Worm (Caenorhabditis elegans) whole organism, L1 larva: ENCODE measurements around the gene hda-4.

ENCODE experiments used
- C16A3.4 ChIP-seq: fragments of 150-350 bp; optimal IDR thresholded peaks from 2 replicates; lab custom pipeline; 2014; ENCODE audit warnings: missing biosample characterization, missing genetic modification characterization
- ama-1 ChIP-seq: fragments of 150-350 bp; optimal IDR thresholded peaks from 2 replicates; lab custom pipeline; 2014
- blmp-1 ChIP-seq: fragments of 150-350 bp; optimal IDR thresholded peaks from 2 replicates; lab custom pipeline; 2014; ENCODE audit warnings: missing biosample characterization, missing genetic modification characterization
- ceh-63 ChIP-seq: fragments of 200-800 bp; sonication (Bioruptor generic); optimal IDR thresholded peaks from 2 replicates; lab custom pipeline; 2018; ENCODE audit warnings: mild to moderate bottlenecking, missing genetic modification characterization, missing compliant biosample characterization
- ceh-82 ChIP-seq, 3 experiments: fragments of 150-350 bp in 1 of 3; sonication (generic microtip) in 2 of 3; optimal IDR thresholded peaks; 2 replicates each; lab custom pipeline; 2014 to 2017; ENCODE audit warnings: missing biosample characterization in 3 of 3, missing genetic modification characterization in 3 of 3
- ceh-90 ChIP-seq: sonication (generic microtip); optimal IDR thresholded peaks from 2 replicates; lab custom pipeline; 2016; ENCODE audit warnings: missing genetic modification characterization, missing compliant biosample characterization
- ces-1 ChIP-seq: fragments of 150-350 bp; optimal IDR thresholded peaks from 2 replicates; lab custom pipeline; 2014; ENCODE audit warnings: missing biosample characterization, missing genetic modification reagents, missing genetic modification characterization
- efl-1 ChIP-seq, 4 experiments: fragments of 150-350 bp; optimal IDR thresholded peaks in 3 of 4; peaks in 1 of 4; 1 replicate in 1 of 4; 2 replicates in 3 of 4; lab custom pipeline; 2014; ENCODE audit warnings: missing biosample characterization in 2 of 4, missing genetic modification characterization in 2 of 4, missing genetic modification reagents in 2 of 4
- elt-3 ChIP-seq, 6 experiments: fragments of 150-350 bp in 1 of 6; sonication (generic microtip); optimal IDR thresholded peaks; 2 replicates each; lab custom pipeline; 2017 to 2018; ENCODE audit warnings: missing biosample characterization in 6 of 6, missing genetic modification characterization in 6 of 6, inconsistent platforms in 1 of 6
- fkh-8 ChIP-seq: sonication (generic microtip); optimal IDR thresholded peaks from 2 replicates; lab custom pipeline; 2016; ENCODE audit warnings: mild to moderate bottlenecking, missing genetic modification characterization, missing compliant biosample characterization
- grh-1 ChIP-seq: fragments of 200-800 bp; sonication (Bioruptor generic); IDR thresholded peaks from 2 replicates; pipeline ENCODE4 v1.3.6; 2022; ENCODE audit warnings: missing genetic modification reagents, missing genetic modification characterization, missing compliant biosample characterization
- hlh-17 ChIP-seq: fragments of 200-800 bp; sonication (Bioruptor generic); optimal IDR thresholded peaks from 2 replicates; lab custom pipeline; 2018; ENCODE audit warnings: missing genetic modification characterization, mild to moderate bottlenecking, missing compliant biosample characterization, moderate library complexity, borderline replicate concordance
- hlh-4 ChIP-seq: sonication (generic microtip); optimal IDR thresholded peaks from 2 replicates; lab custom pipeline; 2016; ENCODE audit warnings: mild to moderate bottlenecking, missing genetic modification characterization, missing compliant biosample characterization
- lin-14 ChIP-seq: fragments of 200-800 bp; sonication (Bioruptor generic); optimal IDR thresholded peaks from 2 replicates; lab custom pipeline; 2018; ENCODE audit warnings: mild to moderate bottlenecking, missing genetic modification characterization, moderate library complexity, missing compliant biosample characterization
- lin-35 ChIP-seq, 2 experiments: fragments of 150-350 bp; optimal IDR thresholded peaks; 2 replicates each; lab custom pipeline; 2014; ENCODE audit warnings: missing biosample characterization in 2 of 2, missing genetic modification characterization in 2 of 2, missing genetic modification reagents in 2 of 2
- lsy-2 ChIP-seq, 2 experiments: fragments of 150-350 bp; optimal IDR thresholded peaks; 2 replicates each; lab custom pipeline; 2014; ENCODE audit warnings: missing biosample characterization in 2 of 2, missing genetic modification characterization in 2 of 2
- mab-9 ChIP-seq: fragments of 200-800 bp; sonication (Bioruptor generic); IDR thresholded peaks from 2 replicates; pipeline ENCODE4 v1.3.6; 2022; ENCODE audit warnings: missing genetic modification reagents, missing genetic modification characterization, missing compliant biosample characterization
- mdl-1 ChIP-seq, 2 experiments: fragments of 150-350 bp; optimal IDR thresholded peaks; 2 replicates each; lab custom pipeline; 2014 to 2017; ENCODE audit warnings: missing biosample characterization in 2 of 2, missing genetic modification characterization in 2 of 2, inconsistent platforms in 1 of 2
- mep-1 ChIP-seq: fragments of 150-350 bp; optimal IDR thresholded peaks from 2 replicates; lab custom pipeline; 2014; ENCODE audit warnings: missing biosample characterization, missing genetic modification characterization
- nhr-19 ChIP-seq: fragments of 200-800 bp; sonication (Bioruptor generic); conservative IDR thresholded peaks from 2 replicates; pipeline ENCODE4 v1.3.6; 2022; ENCODE audit warnings: missing genetic modification characterization, missing compliant biosample characterization
- nhr-20 ChIP-seq: sonication (generic microtip); optimal IDR thresholded peaks from 2 replicates; lab custom pipeline; 2016; ENCODE audit warnings: mild to moderate bottlenecking, missing genetic modification characterization, missing compliant biosample characterization
- nhr-28 ChIP-seq: fragments of 150-350 bp; optimal IDR thresholded peaks from 2 replicates; lab custom pipeline; 2014; ENCODE audit warnings: missing biosample characterization, missing genetic modification characterization
- nhr-47 ChIP-seq: sonication (generic microtip); optimal IDR thresholded peaks from 2 replicates; lab custom pipeline; 2016; ENCODE audit warnings: mild to moderate bottlenecking, missing genetic modification characterization, moderate library complexity, missing compliant biosample characterization
- nhr-71 ChIP-seq: sonication (generic microtip); optimal IDR thresholded peaks from 2 replicates; lab custom pipeline; 2016; ENCODE audit warnings: mild to moderate bottlenecking, missing genetic modification characterization, moderate library complexity, missing compliant biosample characterization
- nhr-77 ChIP-seq: fragments of 150-350 bp; optimal IDR thresholded peaks from 2 replicates; lab custom pipeline; 2014; ENCODE audit warnings: missing biosample characterization, missing genetic modification characterization
- rnt-1 ChIP-seq: sonication (generic microtip); optimal IDR thresholded peaks from 2 replicates; lab custom pipeline; 2016; ENCODE audit warnings: mild to moderate bottlenecking, missing genetic modification characterization, moderate library complexity, missing compliant biosample characterization
- skn-1 ChIP-seq: fragments of 150-350 bp; optimal IDR thresholded peaks from 2 replicates; lab custom pipeline; 2014; ENCODE audit warnings: missing biosample characterization, missing genetic modification characterization
- snu-23 ChIP-seq: sonication (generic microtip); optimal IDR thresholded peaks from 2 replicates; lab custom pipeline; 2016; ENCODE audit warnings: missing genetic modification characterization, missing compliant biosample characterization
- swsn-7 ChIP-seq: sonication (generic microtip); optimal IDR thresholded peaks from 2 replicates; lab custom pipeline; 2016; ENCODE audit warnings: missing genetic modification characterization, missing compliant biosample characterization
- tbx-2 ChIP-seq: sonication (generic microtip); optimal IDR thresholded peaks from 2 replicates; lab custom pipeline; 2016; ENCODE audit warnings: missing genetic modification characterization, missing compliant biosample characterization
- tlp-1 ChIP-seq: fragments of 150-350 bp; optimal IDR thresholded peaks from 2 replicates; lab custom pipeline; 2014; ENCODE audit warnings: missing biosample characterization, missing genetic modification characterization
- unc-130 ChIP-seq: fragments of 150-350 bp; optimal IDR thresholded peaks from 2 replicates; lab custom pipeline; 2017; ENCODE audit warnings: missing biosample characterization, missing genetic modification characterization, inconsistent platforms
- unc-30 ChIP-seq: sonication (generic microtip); optimal IDR thresholded peaks from 2 replicates; lab custom pipeline; 2017; ENCODE audit warnings: missing biosample characterization, missing genetic modification characterization
- unc-86 ChIP-seq: sonication (generic microtip); optimal IDR thresholded peaks from 2 replicates; lab custom pipeline; 2016; ENCODE audit warnings: missing genetic modification characterization, missing compliant biosample characterization

hda-4 gene

DNA sequence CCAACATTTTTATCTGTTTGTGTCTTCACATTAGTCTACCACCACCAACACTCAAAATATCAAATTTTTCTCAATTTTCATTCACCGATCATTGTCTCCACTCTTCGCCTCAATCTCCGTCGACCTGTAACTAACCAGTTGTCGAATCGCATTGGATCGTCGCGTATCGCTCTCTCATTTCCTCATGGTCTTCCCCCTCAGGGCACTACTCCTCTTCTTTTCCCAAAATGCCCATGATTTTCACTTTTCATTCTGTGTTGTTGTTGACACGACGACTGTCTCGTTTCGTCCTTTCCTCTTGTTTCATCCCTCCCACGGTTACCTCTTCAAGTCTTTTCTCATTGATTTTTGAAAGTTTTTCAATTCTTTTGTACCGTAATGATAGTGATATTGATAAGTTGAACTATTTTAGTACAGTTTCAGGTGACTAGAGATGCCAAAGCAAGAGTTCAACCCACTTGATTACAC is 56.7 kb downstream of the hda-4 start, which contains the start of gene T01C8.2 (continued):
- TF ChIP-seq tbx-2 (tag; lab: Kevin White, UChicago) (peak; percentile 18), lin-35 (GFP tag; optimal IDR thresholded peaks at IDR 0.05; lab: Kevin White, UChicago) (peak in 1 of 2 experiments; percentile 55), ceh-90 (tag; lab: Kevin White, UChicago) (no peak), mep-1 (peak; percentile 68), mab-9 (GFP tag; lab: Robert Waterston, UW) (no peak), nhr-71 (peak; percentile 58), ceh-82 (tag; optimal IDR thresholded peaks at IDR 0.05; lab: Kevin White, UChicago) (peak in 1 of 3 experiments; percentile 10), unc-86 (no peak), nhr-77 (tag; lab: Kevin White, UChicago) (no peak), tlp-1 (tag; lab: Kevin White, UChicago) (no peak), swsn-7 (tag; lab: Kevin White, UChicago) (peak; percentile 5), rnt-1 (tag; lab: Kevin White, UChicago) (no peak)

DNA sequence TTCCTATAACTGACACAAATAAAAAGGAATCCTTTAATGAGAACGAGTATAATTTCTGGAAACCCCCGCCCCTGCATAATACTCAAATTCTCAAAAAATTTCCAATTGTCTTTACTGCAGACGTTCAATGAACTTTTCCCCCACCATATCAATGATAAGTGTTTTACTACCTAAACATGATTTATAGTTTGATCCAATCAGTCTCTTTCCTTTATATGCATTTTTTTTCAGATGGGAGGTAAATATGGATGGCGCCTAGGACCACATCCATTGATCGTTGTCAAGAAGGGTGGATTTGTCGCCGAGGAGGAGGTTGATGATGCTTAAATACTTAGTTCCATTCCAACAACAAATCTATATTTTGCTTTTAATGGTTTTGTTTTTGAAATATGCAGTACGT is 57.8 kb downstream of the hda-4 start:
- TF ChIP-seq hlh-4 (tag; lab: Kevin White, UChicago) (no peak), efl-1 (optimal IDR thresholded peaks at IDR 0.05; lab: Kevin White, UChicago) (no peak), efl-1 (GFP tag; optimal IDR thresholded peaks at IDR 0.05 in 1 of 2; lab: Kevin White, UChicago) (peak in 1 of 2 experiments; percentile 81)
- TF ChIP-seq, all 84 proteins: peak for 1

DNA sequence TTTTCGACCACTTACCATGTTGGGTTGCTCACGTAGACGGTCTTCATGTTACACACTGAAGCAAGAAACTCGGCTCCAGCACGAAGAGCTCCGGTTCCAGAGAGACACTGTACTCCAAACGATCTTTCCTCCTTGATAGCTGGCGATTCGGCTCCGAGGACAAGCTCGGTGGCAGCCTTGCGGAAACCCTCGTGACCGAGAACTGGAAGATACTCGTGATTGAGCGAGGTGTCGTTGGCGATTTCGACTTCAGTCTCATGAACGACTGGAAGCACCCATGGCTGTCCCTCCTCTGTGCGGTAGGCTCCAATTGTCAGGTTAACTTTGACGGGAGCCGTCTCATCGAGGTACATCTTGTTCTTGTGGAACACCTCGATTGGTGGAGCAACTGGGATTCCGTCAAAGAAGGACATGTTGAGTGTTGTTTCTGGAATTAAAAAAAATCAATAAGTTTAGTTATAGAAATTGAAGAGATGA is 63.4 kb downstream of the hda-4 start, which contains the start of gene got-1.2:
got-1.2 (minus strand) TSS at position 427 of the 477 bp plus-strand sequence.
- no peak for TF ChIP-seq skn-1
- TF ChIP-seq tbx-2 (tag; lab: Kevin White, UChicago), result no peak
- no peak for TF ChIP-seq grh-1 (GFP tag; lab: Robert Waterston, UW)
- no peak for TF ChIP-seq efl-1 (optimal IDR thresholded peaks at IDR 0.05; lab: Kevin White, UChicago)
- peak in 1 of 2 experiments; percentile 75 for TF ChIP-seq efl-1 (GFP tag; optimal IDR thresholded peaks at IDR 0.05 in 1 of 2; lab: Kevin White, UChicago)
- no peak for TF ChIP-seq nhr-71
- TF ChIP-seq lin-35 (GFP tag; optimal IDR thresholded peaks at IDR 0.05; lab: Kevin White, UChicago), result no peak
- no peak for TF ChIP-seq mdl-1 (tag; optimal IDR thresholded peaks at IDR 0.05; lab: Kevin White, UChicago)

DNA sequence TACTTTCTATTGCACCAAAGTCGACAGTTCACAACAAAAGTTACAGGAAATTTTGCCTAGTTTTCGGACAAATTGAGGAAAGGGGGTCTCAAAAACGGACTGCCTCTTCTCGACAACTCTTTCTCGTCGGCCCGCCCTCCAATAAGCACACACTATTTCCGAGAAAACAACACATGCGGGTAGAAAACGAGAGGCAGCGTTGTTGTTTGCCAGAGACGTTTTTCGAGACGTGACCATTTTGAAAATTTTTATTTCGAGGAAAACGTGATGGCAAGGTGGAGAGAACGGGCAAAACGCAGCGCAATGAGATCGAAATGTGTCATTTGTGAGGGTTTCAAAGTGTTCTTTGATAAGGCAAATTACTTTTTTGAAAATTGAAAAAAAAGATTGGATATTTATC is 64.1 kb downstream of the hda-4 start:
- TF ChIP-seq tbx-2 (tag; lab: Kevin White, UChicago) (peak; percentile 20), ceh-63 (no peak), nhr-19 (GFP tag; lab: Robert Waterston, UW) (peak; percentile 23; the same call in 1 of the 2 replicates), rnt-1 (tag; lab: Kevin White, UChicago) (peak; percentile 33), hlh-17 (no peak), snu-23 (GFP tag; lab: Kevin White, UChicago) (peak; percentile 23), mdl-1 (tag; optimal IDR thresholded peaks at IDR 0.05; lab: Kevin White, UChicago) (peak in 1 of 2 experiments; percentile 72), unc-130 (tag; lab: Kevin White, UChicago) (peak; percentile 34), blmp-1 (tag; lab: Kevin White, UChicago) (peak; percentile 17), C16A3.4 (no peak), lsy-2 (tag; optimal IDR thresholded peaks at IDR 0.05; lab: Kevin White, UChicago) (peak in 1 of 2 experiments; percentile 10), nhr-20 (tag; lab: Kevin White, UChicago) (peak; percentile 2), nhr-71 (peak; percentile 49), unc-30 (tag; lab: Kevin White, UChicago) (no peak), efl-1 (optimal IDR thresholded peaks at IDR 0.05; lab: Kevin White, UChicago) (peak in 1 of 2 experiments; percentile 12), efl-1 (GFP tag; optimal IDR thresholded peaks at IDR 0.05 in 1 of 2; lab: Kevin White, UChicago) (no peak), nhr-28 (tag; lab: Kevin White, UChicago) (no peak), nhr-47 (tag; lab: Kevin White, UChicago) (peak; percentile 38), ces-1 (GFP tag; lab: Kevin White, UChicago) (no peak), ama-1 (lab: Kevin White, UChicago) (no peak), fkh-8 (tag; lab: Kevin White, UChicago) (peak; percentile 35), lin-35 (GFP tag; optimal IDR thresholded peaks at IDR 0.05; lab: Kevin White, UChicago) (peak in 1 of 2 experiments; percentile 55), elt-3 (tag; optimal IDR thresholded peaks at IDR 0.05; lab: Kevin White, UChicago) (peak in 1 of 6 experiments; percentile 46), lin-14 (GFP tag; lab: Kevin White, UChicago) (peak; percentile 78), swsn-7 (tag; lab: Kevin White, UChicago) (peak; percentile 18)
